Worm (Caenorhabditis elegans) whole organism, young adult: ENCODE results near the gene rif-1.2.

Source experiments
- bed-2 ChIP-seq: fragments of 200-800 bp; sonication (Bioruptor generic); IDR thresholded peaks from 2 replicates; pipeline ENCODE4 v1.3.6; 2022; ENCODE audit warnings: missing genetic modification reagents, missing genetic modification characterization, missing compliant biosample characterization
- ceh-79 ChIP-seq: sonication (generic microtip); optimal IDR thresholded peaks from 2 replicates; lab custom pipeline; 2017; ENCODE audit warnings: mild to moderate bottlenecking, missing genetic modification characterization, missing compliant biosample characterization
- efl-1 ChIP-seq: fragments of 150-350 bp; optimal IDR thresholded peaks from 2 replicates; lab custom pipeline; 2014; ENCODE audit warnings: missing biosample characterization, missing genetic modification reagents, missing genetic modification characterization
- lin-54 ChIP-seq: fragments of 200-800 bp; sonication (Bioruptor generic); optimal IDR thresholded peaks from 2 replicates; lab custom pipeline; 2018; ENCODE audit warnings: mild to moderate bottlenecking, missing genetic modification characterization, missing compliant biosample characterization
- pbrm-1 ChIP-seq: fragments of 200-800 bp; sonication (Bioruptor generic); IDR thresholded peaks from 2 replicates; pipeline ENCODE4 v1.3.6; 2022; ENCODE audit warnings: missing genetic modification reagents, missing genetic modification characterization, missing compliant biosample characterization
- somi-1 ChIP-seq: fragments of 200-800 bp; sonication (Bioruptor generic); optimal IDR thresholded peaks from 2 replicates; lab custom pipeline; 2018; ENCODE audit warnings: mild to moderate bottlenecking, missing genetic modification characterization, missing compliant biosample characterization
- sptf-2 ChIP-seq: fragments of 200-800 bp; sonication (Bioruptor generic); optimal IDR thresholded peaks from 2 replicates; lab custom pipeline; 2018; ENCODE audit warnings: mild to moderate bottlenecking, missing genetic modification characterization, missing compliant biosample characterization
- unc-130 ChIP-seq: sonication (generic microtip); optimal IDR thresholded peaks from 2 replicates; lab custom pipeline; 2016; ENCODE audit warnings: missing genetic modification reagents, missing genetic modification characterization, missing compliant biosample characterization
- xnd-1 ChIP-seq: sonication (generic microtip); optimal IDR thresholded peaks from 2 replicates; lab custom pipeline; 2016; ENCODE audit warnings: missing genotype, missing genetic modification reagents, missing genetic modification characterization, missing compliant biosample characterization

- TF ChIP-seq sptf-2 (GFP tag; lab: Kevin White, UChicago) (no peak), bed-2 (GFP tag; lab: Robert Waterston, UW) (no peak), pbrm-1 (no peak), unc-130 (GFP tag; lab: Kevin White, UChicago) (no peak), lin-54 (no peak), somi-1 (GFP tag; lab: Kevin White, UChicago) (no peak), ceh-79 (tag; lab: Kevin White, UChicago) (no peak), efl-1 (GFP tag; lab: Kevin White, UChicago) (no peak), xnd-1 (no peak)
Measured at ce11 chrX:12348329-12348728, 22.9 kb downstream of the rif-1.2 start, which contains the start of gene F42F12.14.
